Worm (Caenorhabditis elegans) whole organism, L4/young adult: Measurements from ENCODE around the gene R03H10.4.
"Not testable (repeated sequence)": the region's sequence is repeated elsewhere in the genome, so short reads cannot be mapped to it uniquely, and the experiment has no call there.

ENCODE experiments used
- W03F9.2 ChIP-seq: fragments of 150-350 bp; optimal IDR thresholded peaks from 2 replicates; lab custom pipeline; 2014; ENCODE audit warnings: missing biosample characterization, missing genetic modification characterization
- dao-5 ChIP-seq: sonication (generic microtip); optimal IDR thresholded peaks from 2 replicates; lab custom pipeline; 2016; ENCODE audit warnings: missing genotype, missing genetic modification characterization, moderate library complexity, missing compliant biosample characterization

DNA sequence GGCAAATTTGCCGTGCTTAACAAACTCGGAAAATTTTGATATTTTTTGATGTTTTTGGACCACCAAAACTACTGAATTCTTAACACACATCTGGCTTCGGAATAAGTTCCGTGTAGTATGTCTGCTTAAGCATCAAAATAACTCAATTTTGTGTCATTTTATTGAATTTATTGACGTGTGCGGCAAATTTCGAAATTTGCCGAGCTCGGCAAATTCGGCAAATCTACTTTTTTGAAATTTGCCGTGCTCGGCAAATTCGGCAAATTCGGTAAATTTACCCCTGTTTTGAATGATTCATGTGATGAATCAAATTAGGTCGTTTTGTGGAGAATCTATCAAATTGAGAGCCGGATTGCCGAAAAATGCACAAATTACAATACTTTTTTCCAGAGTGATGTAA is 33.0 kb downstream of the R03H10.4 start, which contains the start of gene ast-1:
- not testable (repeated sequence) for TF ChIP-seq W03F9.2, dao-5 (tag; lab: Kevin White, UChicago)
